Worm (Caenorhabditis elegans) whole organism, midembryonic: ENCODE data around the gene C17F4.7.

Experiments used
- med-1 ChIP-seq: sonication (generic microtip); optimal IDR thresholded peaks from 2 replicates; lab custom pipeline; 2017; ENCODE audit warnings: missing genetic modification characterization, mild to moderate bottlenecking, missing compliant biosample characterization, antibody characterized with exemption, missing genetic modification reagents; ENCODE audit not compliant: insufficient read depth
- ref-1 ChIP-seq: fragments of 200-800 bp; sonication (Bioruptor generic); conservative IDR thresholded peaks from 2 replicates; pipeline ENCODE4 v1.3.6; 2022; ENCODE audit warnings: missing genetic modification reagents, missing genetic modification characterization, missing compliant biosample characterization

- no peak for TF ChIP-seq ref-1 (GFP tag; lab: Robert Waterston, UW)
- no peak for TF ChIP-seq med-1
Measured at ce11 chrII:3247556-3247955, 1.7 kb upstream of the C17F4.7 start.
